Fruit fly (Drosophila melanogaster): ENCODE measurements around the gene CG13088.

DNA sequence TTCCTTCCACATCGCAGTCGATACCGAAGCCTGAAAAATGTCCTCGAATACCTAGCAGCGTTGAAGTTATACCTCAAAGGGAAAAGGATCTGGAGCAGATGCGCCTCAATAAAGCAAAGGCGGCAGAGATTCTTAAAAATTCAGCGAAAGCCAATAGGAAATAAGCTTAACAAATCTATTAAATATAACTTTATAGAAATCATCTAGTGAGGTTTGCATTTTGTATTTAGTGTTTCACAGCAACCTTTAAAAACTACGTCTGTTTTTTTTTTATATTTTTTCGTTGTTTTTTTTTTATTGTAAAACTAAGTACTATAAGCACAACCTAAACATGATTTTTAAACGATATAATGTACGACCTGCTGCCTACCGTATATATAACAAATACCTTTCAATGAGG lies 46.6 kb upstream of the CG13088 start, which contains the start of gene CG31897:
- TF ChIP-seq h (GFP tag; optimal IDR thresholded peaks at IDR 0.05) (no peak), Hr78 (GFP tag; optimal IDR thresholded peaks at IDR 0.05) (no peak)
